Fruit fly (Drosophila melanogaster): ENCODE data around the gene Arfip.

DNA sequence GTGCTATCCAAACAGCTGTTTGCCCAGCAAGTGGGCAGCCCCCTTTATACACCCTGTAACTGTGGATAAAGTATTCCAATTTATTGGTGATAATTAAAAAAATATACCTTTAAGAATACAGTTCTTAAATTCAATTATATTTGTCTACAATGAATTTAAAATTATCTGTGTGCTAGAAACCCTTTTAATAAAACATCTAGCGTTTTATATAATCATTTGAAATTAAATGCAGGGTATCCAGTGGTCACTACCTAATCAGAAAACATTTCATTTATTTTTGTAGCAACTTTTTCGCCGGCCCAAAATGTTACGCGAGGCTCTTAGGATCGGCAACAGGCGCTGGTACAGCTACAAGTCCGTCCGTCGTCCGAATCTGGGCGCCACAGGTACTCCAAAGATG, 8.3 kb downstream of the Arfip start, which contains the start of gene CG17726:
- TF ChIP-seq CG8478 (optimal IDR thresholded peaks at IDR 0.05) (no peak), psq (optimal IDR thresholded peaks at IDR 0.05) (no peak)

Measured in whole organism.